Worm (Caenorhabditis elegans) whole organism, L4 larva: ENCODE results near the gene ZK593.2.

ENCODE experiments used
- F10B5.3 ChIP-seq: sonication (generic microtip); optimal IDR thresholded peaks from 2 replicates; lab custom pipeline; 2016; ENCODE audit warnings: mild to moderate bottlenecking, missing genetic modification characterization, missing compliant biosample characterization
- ZK337.2 ChIP-seq: fragments of 200-800 bp; sonication (Bioruptor generic); IDR thresholded peaks from 2 replicates; pipeline ENCODE4 v1.3.6; 2022; ENCODE audit warnings: missing genetic modification reagents, missing genetic modification characterization, missing compliant biosample characterization
- dpl-1 ChIP-seq: fragments of 150-350 bp; optimal IDR thresholded peaks from 2 replicates; lab custom pipeline; 2014; ENCODE audit warnings: missing biosample characterization, missing genetic modification reagents, missing genetic modification characterization
- egl-27 ChIP-seq: sonication (generic microtip); optimal IDR thresholded peaks from 3 replicates; lab custom pipeline; 2017; ENCODE audit warnings: missing biosample characterization, missing genetic modification reagents, missing genetic modification characterization
- lim-7 ChIP-seq: fragments of 200-800 bp; sonication (Bioruptor generic); IDR thresholded peaks from 2 replicates; pipeline ENCODE4 v1.3.6; 2022; ENCODE audit warnings: missing genetic modification characterization, missing compliant biosample characterization
- lin-13 ChIP-seq: fragments of 150-350 bp; optimal IDR thresholded peaks from 2 replicates; lab custom pipeline; 2014; ENCODE audit warnings: missing biosample characterization, missing genetic modification reagents, missing genetic modification characterization
- nhr-28 ChIP-seq: fragments of 150-350 bp; optimal IDR thresholded peaks from 2 replicates; lab custom pipeline; 2014; ENCODE audit warnings: missing biosample characterization, missing genetic modification characterization
- snpc-1.2 ChIP-seq: fragments of 200-800 bp; sonication (Bioruptor generic); IDR thresholded peaks from 2 replicates; pipeline ENCODE4 v1.3.6; 2022; ENCODE audit warnings: missing genetic modification reagents, missing genetic modification characterization, missing compliant biosample characterization
- tag-97 ChIP-seq: fragments of 200-800 bp; sonication (Bioruptor generic); IDR thresholded peaks from 2 replicates; pipeline ENCODE4 v1.3.6; 2022; ENCODE audit warnings: missing genetic modification characterization, missing compliant biosample characterization

DNA sequence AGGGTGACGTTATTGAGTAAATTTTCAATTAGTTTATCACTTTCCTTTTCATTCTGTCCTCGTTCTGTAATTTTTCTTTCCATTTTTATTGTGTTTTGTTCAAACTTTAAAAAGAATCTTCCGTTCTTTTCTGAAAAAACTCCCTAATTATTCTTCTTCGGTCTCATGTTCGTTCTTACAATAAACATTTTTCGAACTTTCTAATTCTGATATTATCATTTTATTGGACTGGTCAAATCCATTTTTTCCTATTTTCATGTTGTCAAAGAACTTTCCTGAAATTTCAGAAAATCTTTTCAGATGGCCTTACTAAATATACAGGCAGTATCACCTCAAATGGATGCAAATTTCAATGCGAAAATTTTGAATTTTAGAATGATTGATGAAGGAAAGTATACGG lies 49.1 kb upstream of the ZK593.2 start, which contains the start of gene nish-1:
- no peak for TF ChIP-seq nhr-28 (tag; lab: Kevin White, UChicago)
- no peak for TF ChIP-seq lim-7 (GFP tag; lab: Robert Waterston, UW)
- TF ChIP-seq tag-97 (GFP tag; lab: Robert Waterston, UW): no peak
- TF ChIP-seq dpl-1 (GFP tag; lab: Kevin White, UChicago): no peak
- no peak for TF ChIP-seq ZK337.2
- TF ChIP-seq lin-13 (GFP tag; lab: Kevin White, UChicago): no peak
- TF ChIP-seq egl-27 (tag; lab: Kevin White, UChicago): no peak
- no peak for TF ChIP-seq snpc-1.2 (GFP tag; lab: Robert Waterston, UW)
- TF ChIP-seq F10B5.3 (tag; lab: Kevin White, UChicago): no peak
